Fruit fly (Drosophila melanogaster): ENCODE results near the gene CG11714.

The CG11714 gene

DNA sequence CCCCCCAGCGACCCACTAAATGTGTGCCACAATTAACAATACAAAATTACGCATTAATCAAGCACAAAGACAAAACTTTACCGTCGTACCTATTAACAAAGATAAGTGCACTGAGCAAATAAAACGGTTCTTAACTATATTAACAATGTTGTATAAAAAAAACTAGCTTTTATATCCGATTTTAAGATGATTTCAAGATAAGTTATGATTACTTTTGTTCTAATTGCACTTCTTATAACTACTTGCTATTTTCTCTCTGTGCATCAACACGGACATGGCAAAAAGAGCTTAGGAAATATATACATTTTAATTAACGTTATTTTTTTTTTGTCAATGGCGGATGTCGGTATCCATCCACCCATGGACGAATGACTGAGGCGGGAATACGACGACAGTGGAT lies 13.6 kb upstream of the CG11714 start (continued):
- TF ChIP-seq sob (GFP tag; IDR thresholded peaks at IDR 0.05) (peak; percentile 43; the same call in 1 of the 2 replicates), Awh (GFP tag; IDR thresholded peaks at IDR 0.05) (peak; percentile 58), Atf6 (GFP tag; IDR thresholded peaks at IDR 0.05) (peak; percentile 38; the same call in 1 of the 2 replicates), CG12391 (tag; optimal IDR thresholded peaks at IDR 0.05) (peak; percentile 19), ems (GFP tag; optimal IDR thresholded peaks at IDR 0.05) (peak; percentile 5), CG2712 (tag; optimal IDR thresholded peaks at IDR 0.05) (no peak), fd96Cb (tag; optimal IDR thresholded peaks at IDR 0.05) (peak; percentile 17), Nf-YA (GFP tag; IDR thresholded peaks at IDR 0.05) (no peak), CG17385 (GFP tag; optimal IDR thresholded peaks at IDR 0.05) (no peak), Fer1 (GFP tag; optimal IDR thresholded peaks at IDR 0.05) (peak; percentile 20), CG3995 (GFP tag; optimal IDR thresholded peaks at IDR 0.05) (no peak), Vsx1 (GFP tag; optimal IDR thresholded peaks at IDR 0.05) (peak; percentile 15), PHDP (tag; optimal IDR thresholded peaks at IDR 0.05) (peak; percentile 11), CG4424 (GFP tag; optimal IDR thresholded peaks at IDR 0.05) (peak; percentile 22), HLH3B (GFP tag; IDR thresholded peaks at IDR 0.05) (0 out of 2 replicates have a peak, but pooled peaks have one; percentile 24), CG6689 (GFP tag; IDR thresholded peaks at IDR 0.05) (peak; percentile 34; the same call in 1 of the 2 replicates), hkb (optimal IDR thresholded peaks at IDR 0.05) (no peak), hkb (GFP tag; IDR thresholded peaks at IDR 0.05) (peak; percentile 60; the same call in 1 of the 2 replicates), CG7839 (tag; optimal IDR thresholded peaks at IDR 0.05) (peak; percentile 12), pan (optimal IDR thresholded peaks at IDR 0.05) (no peak), pan (GFP tag; optimal IDR thresholded peaks at IDR 0.05 in 1 of 2, IDR thresholded peaks at IDR 0.05 in 1 of 2) (peak in 1 of 2 experiments; percentile 42), CG32772 (GFP tag; IDR thresholded peaks at IDR 0.05) (0 out of 2 replicates have a peak, but pooled peaks have one; percentile 26), ttk (GFP tag; IDR thresholded peaks at IDR 0.05) (0 out of 2 replicates have a peak, but pooled peaks have one; percentile 7), Ptx1 (GFP tag; IDR thresholded peaks at IDR 0.05) (peak; percentile 54), Gug (GFP tag; IDR thresholded peaks at IDR 0.05) (0 out of 4 replicates have a peak, but pooled peaks have one; percentile 16), slbo (GFP tag; IDR thresholded peaks at IDR 0.05) (peak; percentile 49; the same call in 1 of the 2 replicates), CG31441 (GFP tag; IDR thresholded peaks at IDR 0.05) (peak; percentile 29; the same call in 1 of the 2 replicates), gem (tag; optimal IDR thresholded peaks at IDR 0.05) (peak; percentile 56), prd (optimal IDR thresholded peaks at IDR 0.05) (no peak), prd (GFP tag; IDR thresholded peaks at IDR 0.05) (peak; percentile 39; the same call in 2 of the 3 replicates), stc (GFP tag; IDR thresholded peaks at IDR 0.05) (peak; percentile 33; the same call in 1 of the 2 replicates), Ets65A (GFP tag) (peak; percentile 13), row (GFP tag; IDR thresholded peaks at IDR 0.05) (peak; percentile 48; the same call in 2 of the 3 replicates), zen (tag; optimal IDR thresholded peaks at IDR 0.05) (no peak), CG15269 (tag; optimal IDR thresholded peaks at IDR 0.05) (peak; percentile 28), CG14441 (GFP tag; IDR thresholded peaks at IDR 0.05) (peak; percentile 27; the same call in 1 of the 2 replicates), Taf1 (GFP tag; IDR thresholded peaks at IDR 0.05) (no peak), Xbp1 (GFP tag; optimal IDR thresholded peaks at IDR 0.05) (peak; percentile 7), lola (GFP tag; optimal IDR thresholded peaks at IDR 0.05) (no peak), E2f2 (GFP tag; IDR thresholded peaks at IDR 0.05) (peak; percentile 25; the same call in 1 of the 2 replicates), chif (GFP tag; optimal IDR thresholded peaks at IDR 0.05) (peak in 1 of 2 experiments; percentile 0), seq (GFP tag; IDR thresholded peaks at IDR 0.05) (peak; percentile 56; the same call in 1 of the 2 replicates), Sox102F (GFP tag; optimal IDR thresholded peaks at IDR 0.05) (peak; percentile 47), Ada2b (GFP tag; IDR thresholded peaks at IDR 0.05) (peak; percentile 72), CG2678 (tag; optimal IDR thresholded peaks at IDR 0.05) (peak; percentile 29), dmrt99B (tag; optimal IDR thresholded peaks at IDR 0.05) (peak; percentile 31), Oli (tag; optimal IDR thresholded peaks at IDR 0.05) (peak; percentile 25), Jarid2 (GFP tag; optimal IDR thresholded peaks at IDR 0.05) (no peak), az2 (GFP tag; optimal IDR thresholded peaks at IDR 0.05) (peak; percentile 2), Xrp1 (GFP tag; IDR thresholded peaks at IDR 0.05) (peak; percentile 48; the same call in 1 of the 2 replicates), Drgx (GFP tag; IDR thresholded peaks at IDR 0.05) (0 out of 2 replicates have a peak, but pooled peaks have one; percentile 20)
